Worm (Caenorhabditis elegans): Measurements from ENCODE around the gene crh-2.

ce11 chrII:5185955-5186539 is 1.3 kb downstream of the crh-2 start:
- TF ChIP-seq elt-3 (tag; optimal IDR thresholded peaks at IDR 0.05) = no peak
- TF ChIP-seq elt-1 (tag; optimal IDR thresholded peaks at IDR 0.05; ENCODE audit: borderline replicate concordance, insufficient read depth) = no peak
